Worm (Caenorhabditis elegans) whole organism, L4/young adult: ENCODE data around the gene fbxc-36.

ENCODE experiments used
- W03F9.2 ChIP-seq: fragments of 150-350 bp; optimal IDR thresholded peaks from 2 replicates; lab custom pipeline; 2014; ENCODE audit warnings: missing biosample characterization, missing genetic modification characterization
- dao-5 ChIP-seq: sonication (generic microtip); optimal IDR thresholded peaks from 2 replicates; lab custom pipeline; 2016; ENCODE audit warnings: missing genotype, missing genetic modification characterization, moderate library complexity, missing compliant biosample characterization
- him-1 ChIP-seq: sonication (generic microtip); optimal IDR thresholded peaks from 2 replicates; lab custom pipeline; 2016; ENCODE audit warnings: missing genotype, missing genetic modification reagents, missing genetic modification characterization, missing compliant biosample characterization

ce11 chrII:909554-909953 lies 31.2 kb upstream of the fbxc-36 start, which contains the start of the genes fbxc-24 and fbxc-27:
- TF ChIP-seq W03F9.2 (tag; lab: Kevin White, UChicago), result no peak
- no peak for TF ChIP-seq him-1 (tag; lab: Kevin White, UChicago)
- TF ChIP-seq dao-5 (tag; lab: Kevin White, UChicago), result no peak
